Fruit fly (Drosophila melanogaster): ENCODE data around the gene Taf10b.
A peak's percentile ranks its signal among the peaks of the same experiment; 100 is the strongest.

The Taf10b gene

DNA sequence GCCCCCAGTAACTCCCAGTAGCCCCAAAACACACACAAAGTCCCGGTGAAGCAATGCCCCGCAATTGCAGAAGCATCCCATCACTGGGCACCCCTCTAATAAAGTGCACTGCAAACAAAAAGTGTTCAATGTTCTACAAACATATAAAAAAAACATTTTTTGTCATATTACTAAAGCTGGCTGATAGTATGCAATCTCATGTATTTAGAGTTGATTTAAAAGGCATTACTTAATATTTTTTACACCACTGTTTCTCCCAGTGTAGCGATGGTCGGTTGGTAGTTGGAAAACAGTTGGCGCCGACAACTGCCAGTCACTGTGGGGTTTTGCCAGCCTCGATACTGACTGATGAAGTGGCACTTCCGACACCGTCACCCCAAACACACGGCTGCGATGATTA is 47.3 kb downstream of the Taf10b start:
- TF ChIP-seq h (GFP tag; optimal IDR thresholded peaks at IDR 0.05) (peak; percentile 6), GATAd (GFP tag; optimal IDR thresholded peaks at IDR 0.05) (no peak), jim (GFP tag; optimal IDR thresholded peaks at IDR 0.05) (no peak), Jra (GFP tag; optimal IDR thresholded peaks at IDR 0.05) (no peak)
